Worm (Caenorhabditis elegans) whole organism, L4 larva: ENCODE data around the gene str-173.

Experiments
- F26F4.8 ChIP-seq: fragments of 200-800 bp; sonication (Bioruptor generic); conservative IDR thresholded peaks from 2 replicates; pipeline ENCODE4 v1.3.6; 2022; ENCODE audit warnings: missing genetic modification characterization, missing compliant biosample characterization
- T20F7.1 ChIP-seq: fragments of 200-800 bp; sonication (Bioruptor generic); optimal IDR thresholded peaks from 2 replicates; lab custom pipeline; 2018; ENCODE audit warnings: mild to moderate bottlenecking, missing genetic modification characterization, missing compliant biosample characterization
- T26A8.4 ChIP-seq: fragments of 200-800 bp; sonication (Bioruptor generic); IDR thresholded peaks from 2 replicates; pipeline ENCODE4 v1.3.6; 2022; ENCODE audit warnings: missing genetic modification characterization, missing compliant biosample characterization
- Y48G9A.11 ChIP-seq: fragments of 200-800 bp; sonication (Bioruptor generic); IDR thresholded peaks from 2 replicates; pipeline ENCODE4 v1.3.6; 2022; ENCODE audit warnings: missing genetic modification reagents, missing genetic modification characterization, missing compliant biosample characterization
- aha-1 ChIP-seq: fragments of 150-350 bp; peaks from one replicate; lab custom pipeline; 2014; ENCODE audit warnings: missing biosample characterization, missing genetic modification characterization
- aly-2 ChIP-seq: sonication (generic microtip); optimal IDR thresholded peaks from 2 replicates; lab custom pipeline; 2018; ENCODE audit warnings: missing biosample characterization, missing genetic modification characterization
- attf-4 ChIP-seq: sonication (generic microtip); optimal IDR thresholded peaks from 3 replicates; lab custom pipeline; 2017; ENCODE audit warnings: missing biosample characterization, missing genetic modification characterization
- ceh-82 ChIP-seq: sonication (generic microtip); optimal IDR thresholded peaks from 2 replicates; lab custom pipeline; 2017; ENCODE audit warnings: missing biosample characterization, missing genetic modification characterization
- ces-1 ChIP-seq: fragments of 150-350 bp; sonication (generic microtip); optimal IDR thresholded peaks from 4 replicates; lab custom pipeline; 2014; ENCODE audit warnings: missing biosample characterization, missing genetic modification reagents, missing genetic modification characterization
- daf-12 ChIP-seq: fragments of 150-350 bp; optimal IDR thresholded peaks from 2 replicates; lab custom pipeline; 2014; ENCODE audit warnings: missing biosample characterization, missing genetic modification reagents, missing genetic modification characterization
- daf-16 ChIP-seq, 3 experiments: sonication (generic microtip); optimal IDR thresholded peaks; 2 replicates each; lab custom pipeline; 2016 to 2017; ENCODE audit warnings: missing genetic modification characterization in 3 of 3, missing genetic modification reagents in 3 of 3, mild to moderate bottlenecking in 2 of 3, missing compliant biosample characterization in 2 of 3, missing biosample characterization in 1 of 3, moderate library complexity in 1 of 3
- dmd-6 ChIP-seq: fragments of 200-800 bp; sonication (Bioruptor generic); IDR thresholded peaks from 2 replicates; pipeline ENCODE4 v1.3.6; 2022; ENCODE audit warnings: missing genetic modification reagents, missing genetic modification characterization, missing compliant biosample characterization
- dmd-8 ChIP-seq: fragments of 200-800 bp; sonication (Bioruptor generic); IDR thresholded peaks from 2 replicates; pipeline ENCODE4 v1.3.6; 2022; ENCODE audit warnings: missing genetic modification characterization, missing compliant biosample characterization
- dve-1 ChIP-seq: sonication (generic microtip); optimal IDR thresholded peaks from 2 replicates; lab custom pipeline; 2017; ENCODE audit warnings: antibody characterized with exemption, mild to moderate bottlenecking, missing genetic modification characterization, missing compliant biosample characterization; ENCODE audit not compliant: insufficient read depth
- egl-27 ChIP-seq: sonication (generic microtip); optimal IDR thresholded peaks from 3 replicates; lab custom pipeline; 2017; ENCODE audit warnings: missing biosample characterization, missing genetic modification reagents, missing genetic modification characterization
- fos-1 ChIP-seq: fragments of 150-350 bp; optimal IDR thresholded peaks from 2 replicates; lab custom pipeline; 2014; ENCODE audit warnings: missing biosample characterization, missing genetic modification characterization
- hlh-11 ChIP-seq: fragments of 200-800 bp; sonication (Bioruptor generic); optimal IDR thresholded peaks from 2 replicates; lab custom pipeline; 2018; ENCODE audit warnings: mild to moderate bottlenecking, missing genetic modification characterization, missing compliant biosample characterization
- hlh-30 ChIP-seq: sonication (generic microtip); optimal IDR thresholded peaks from 2 replicates; lab custom pipeline; 2017; ENCODE audit warnings: antibody characterized with exemption, mild to moderate bottlenecking, missing genetic modification characterization, missing compliant biosample characterization; ENCODE audit not compliant: insufficient read depth
- lin-29 ChIP-seq: fragments of 200-800 bp; sonication (Bioruptor generic); IDR thresholded peaks from 2 replicates; pipeline ENCODE4 v1.3.6; 2022; ENCODE audit warnings: missing genetic modification reagents, missing genetic modification characterization, missing compliant biosample characterization
- mdt-29 ChIP-seq: fragments of 200-800 bp; sonication (Bioruptor generic); IDR thresholded peaks from 2 replicates; pipeline ENCODE4 v1.3.6; 2022; ENCODE audit warnings: missing genetic modification reagents, missing genetic modification characterization, missing compliant biosample characterization
- mxl-2 ChIP-seq: fragments of 200-800 bp; sonication (Bioruptor generic); conservative IDR thresholded peaks from 2 replicates; pipeline ENCODE4 v1.3.6; 2022; ENCODE audit warnings: missing genetic modification reagents, missing genetic modification characterization, missing compliant biosample characterization
- nhr-10 ChIP-seq: fragments of 150-350 bp; optimal IDR thresholded peaks from 2 replicates; lab custom pipeline; 2014; ENCODE audit warnings: missing biosample characterization, missing genetic modification characterization
- nhr-28 ChIP-seq: fragments of 150-350 bp; optimal IDR thresholded peaks from 2 replicates; lab custom pipeline; 2014; ENCODE audit warnings: missing biosample characterization, missing genetic modification characterization
- nhr-48 ChIP-seq: sonication (generic microtip); optimal IDR thresholded peaks from 2 replicates; lab custom pipeline; 2016; ENCODE audit warnings: mild to moderate bottlenecking, missing genetic modification characterization, missing compliant biosample characterization
- nhr-6 ChIP-seq: fragments of 150-350 bp; optimal IDR thresholded peaks from 2 replicates; lab custom pipeline; 2014; ENCODE audit warnings: missing biosample characterization, missing genetic modification characterization
- pha-4 ChIP-seq, 2 experiments: fragments of 150-350 bp in 1 of 2; fragments of 200-800 bp in 1 of 2; sonication (Bioruptor generic) in 1 of 2; IDR thresholded peaks in 1 of 2; optimal IDR thresholded peaks in 1 of 2; 2 replicates each; pipeline versions ENCODE4 v1.3.6 to Lab custom; 2014 to 2022; ENCODE audit warnings: missing genetic modification characterization in 2 of 2, missing genetic modification reagents in 2 of 2, missing biosample characterization in 1 of 2, missing compliant biosample characterization in 1 of 2
- php-3 ChIP-seq: fragments of 200-800 bp; sonication (Bioruptor generic); IDR thresholded peaks from 2 replicates; pipeline ENCODE4 v1.3.6; 2022; ENCODE audit warnings: missing genetic modification reagents, missing genetic modification characterization, missing compliant biosample characterization
- pqm-1 ChIP-seq: sonication (generic microtip); optimal IDR thresholded peaks from 2 replicates; lab custom pipeline; 2017; ENCODE audit warnings: missing biosample characterization, missing genetic modification characterization
- tag-97 ChIP-seq: fragments of 200-800 bp; sonication (Bioruptor generic); IDR thresholded peaks from 2 replicates; pipeline ENCODE4 v1.3.6; 2022; ENCODE audit warnings: missing genetic modification characterization, missing compliant biosample characterization
- tra-1 ChIP-seq: fragments of 200-800 bp; sonication (Bioruptor generic); IDR thresholded peaks from 2 replicates; pipeline ENCODE4 v1.3.6; 2022; ENCODE audit warnings: missing genetic modification reagents, missing genetic modification characterization, missing compliant biosample characterization
- zfp-2 ChIP-seq: sonication (generic microtip); optimal IDR thresholded peaks from 2 replicates; lab custom pipeline; 2016; ENCODE audit warnings: mild to moderate bottlenecking, missing genetic modification characterization, missing compliant biosample characterization
- zip-11 ChIP-seq: fragments of 200-800 bp; sonication (Bioruptor generic); IDR thresholded peaks from 2 replicates; pipeline ENCODE4 v1.3.6; 2022; ENCODE audit warnings: missing genetic modification characterization, missing compliant biosample characterization

str-173 gene

DNA sequence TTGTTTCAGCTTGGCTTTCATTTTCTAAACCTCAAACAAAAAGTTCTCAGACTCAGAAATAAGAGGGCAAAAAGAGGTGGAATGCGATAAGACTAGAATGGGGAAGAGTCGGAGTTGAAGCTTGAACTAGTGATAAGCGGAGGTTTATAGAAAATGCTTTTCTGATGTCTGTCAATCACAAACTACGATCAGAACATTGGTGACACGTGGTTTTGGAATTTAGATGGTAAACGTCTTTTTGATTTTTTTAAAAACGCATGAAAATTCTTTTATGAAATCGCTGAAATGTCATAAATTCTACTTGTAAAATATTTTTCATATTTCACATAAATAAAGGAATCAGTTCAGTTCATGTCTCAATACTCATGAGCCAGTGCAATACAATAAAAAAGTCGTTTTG is 40.5 kb upstream of the str-173 start, which contains the start of gene H06H21.8 (continued):
- TF ChIP-seq dmd-6 (GFP tag; lab: Robert Waterston, UW) (peak; percentile 94), aha-1 (tag; lab: Kevin White, UChicago) (peak; percentile 56), T26A8.4 (GFP tag; lab: Robert Waterston, UW) (no peak), hlh-30 (tag; lab: Kevin White, UChicago) (peak; percentile 45), mxl-2 (GFP tag; lab: Robert Waterston, UW) (no peak), pha-4 (GFP tag; IDR thresholded peaks at IDR 0.05; lab: Robert Waterston, UW) (peak; percentile 42; the same call in 1 of the 2 replicates), pha-4 (tag; optimal IDR thresholded peaks at IDR 0.05; lab: Kevin White, UChicago) (no peak), nhr-6 (no peak), daf-16 (GFP tag; optimal IDR thresholded peaks at IDR 0.05; lab: Kevin White, UChicago) (no peak), daf-16 (tag; optimal IDR thresholded peaks at IDR 0.05; lab: Kevin White, UChicago) (peak; percentile 70)

- TF ChIP-seq T20F7.1 (GFP tag; lab: Kevin White, UChicago) (peak; percentile 50), ceh-82 (tag; lab: Kevin White, UChicago) (no peak), dve-1 (tag; lab: Kevin White, UChicago) (peak; percentile 83), dmd-6 (GFP tag; lab: Robert Waterston, UW) (peak; percentile 90), nhr-48 (peak; percentile 40), daf-16 (GFP tag; optimal IDR thresholded peaks at IDR 0.05; lab: Kevin White, UChicago) (peak in 1 of 2 experiments; percentile 23), daf-16 (tag; optimal IDR thresholded peaks at IDR 0.05; lab: Kevin White, UChicago) (peak; percentile 93), php-3 (GFP tag; lab: Robert Waterston, UW) (0 out of 2 replicates have a peak, but pooled peaks have one; percentile 6), pha-4 (GFP tag; IDR thresholded peaks at IDR 0.05; lab: Robert Waterston, UW) (peak; percentile 20; the same call in 1 of the 2 replicates), pha-4 (tag; optimal IDR thresholded peaks at IDR 0.05; lab: Kevin White, UChicago) (no peak), hlh-11 (peak; percentile 34), attf-4 (tag; lab: Kevin White, UChicago) (no peak)
These were observed 39.7 kb upstream of the str-173 start for ce11 chrIV:4821843-4822242.

ce11 chrIV:4827219-4827618 is 34.4 kb upstream of the str-173 start, which contains the start of gene mpz-4:
TSS of gene mpz-4 (minus strand) at chrIV:4827319.
- TF ChIP-seq egl-27 (tag; lab: Kevin White, UChicago) (no peak), tag-97 (no peak), tra-1 (GFP tag; lab: Robert Waterston, UW) (no peak), mdt-29 (GFP tag; lab: Robert Waterston, UW) (no peak), nhr-10 (tag; lab: Kevin White, UChicago) (no peak), lin-29 (no peak), daf-12 (no peak), dmd-8 (GFP tag; lab: Robert Waterston, UW) (no peak), Y48G9A.11 (GFP tag; lab: Robert Waterston, UW) (no peak), nhr-28 (no peak), F26F4.8 (GFP tag; lab: Robert Waterston, UW) (no peak), aly-2 (no peak), ces-1 (GFP tag; lab: Kevin White, UChicago) (no peak), zfp-2 (tag; lab: Kevin White, UChicago) (no peak), daf-16 (GFP tag; optimal IDR thresholded peaks at IDR 0.05; lab: Kevin White, UChicago) (no peak), daf-16 (tag; optimal IDR thresholded peaks at IDR 0.05; lab: Kevin White, UChicago) (no peak)

DNA sequence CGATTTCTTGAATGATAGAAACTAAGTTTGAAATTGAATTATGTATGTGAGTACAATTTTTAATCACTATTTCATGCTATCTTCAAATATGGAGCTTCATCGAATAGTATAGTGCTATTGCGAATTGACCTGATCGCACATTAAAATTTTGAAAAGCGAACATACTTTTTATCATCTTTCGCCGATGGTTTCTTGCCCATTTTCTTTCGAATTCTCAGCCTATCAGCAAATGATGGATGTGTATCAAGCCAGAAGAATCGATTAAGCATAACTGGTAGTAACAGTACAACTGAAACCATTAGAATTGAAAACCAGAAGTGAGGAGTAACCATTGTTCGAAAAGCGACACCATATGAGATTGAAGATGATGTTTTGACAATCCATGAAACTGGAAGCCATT is 31.9 kb upstream of the str-173 start:
- TF ChIP-seq aha-1 (tag; lab: Kevin White, UChicago) (peak; percentile 91), fos-1 (tag; lab: Kevin White, UChicago) (no peak)

- TF ChIP-seq pqm-1 (tag; lab: Kevin White, UChicago) (peak; percentile 69), nhr-28 (peak; percentile 8), zip-11 (GFP tag; lab: Robert Waterston, UW) (no peak)
These were observed 19.5 kb upstream of the str-173 start for ce11 chrIV:4842030-4842429.
